Worm (Caenorhabditis elegans) whole organism, early embryonic: ENCODE data around the gene hrde-2.

Experiments used
- ama-1 ChIP-seq: fragments of 150-350 bp; optimal IDR thresholded peaks from 2 replicates; lab custom pipeline; 2014
- ceh-36 ChIP-seq: sonication (generic microtip); optimal IDR thresholded peaks from 2 replicates; lab custom pipeline; 2016; ENCODE audit warnings: missing genetic modification characterization, inconsistent platforms, missing compliant biosample characterization
- hnd-1 ChIP-seq: sonication (generic microtip); optimal IDR thresholded peaks from 2 replicates; lab custom pipeline; 2016; ENCODE audit warnings: missing genetic modification characterization, missing compliant biosample characterization
- sea-1 ChIP-seq: fragments of 200-800 bp; sonication (Bioruptor generic); conservative IDR thresholded peaks from 2 replicates; pipeline ENCODE4 v1.3.6; 2022; ENCODE audit warnings: missing genetic modification characterization, missing compliant biosample characterization

- TF ChIP-seq ama-1 (no peak), hnd-1 (tag; lab: Kevin White, UChicago) (no peak), sea-1 (GFP tag; lab: Robert Waterston, UW) (no peak), ceh-36 (no peak)
Observed at ce11 chrV:15004800-15005199, at the start of gene hrde-2.
